Worm (Caenorhabditis elegans) whole organism, mixed stage, embryonic: ENCODE measurements around the gene C42D8.1.

Source experiments
- pha-4 ChIP-seq: fragments of 150-350 bp; optimal IDR thresholded peaks from 2 replicates; lab custom pipeline; 2018; ENCODE audit warnings: missing biosample characterization, missing genetic modification reagents, missing genetic modification characterization
- unc-120 ChIP-seq: sonication (generic microtip); optimal IDR thresholded peaks from 2 replicates; lab custom pipeline; 2017; ENCODE audit warnings: missing genetic modification characterization, missing compliant biosample characterization; ENCODE audit not compliant: poor library complexity, severe bottlenecking
- ztf-11 ChIP-seq: fragments of 150-350 bp; optimal IDR thresholded peaks from 2 replicates; lab custom pipeline; 2014; ENCODE audit warnings: missing biosample characterization, missing genetic modification characterization

DNA sequence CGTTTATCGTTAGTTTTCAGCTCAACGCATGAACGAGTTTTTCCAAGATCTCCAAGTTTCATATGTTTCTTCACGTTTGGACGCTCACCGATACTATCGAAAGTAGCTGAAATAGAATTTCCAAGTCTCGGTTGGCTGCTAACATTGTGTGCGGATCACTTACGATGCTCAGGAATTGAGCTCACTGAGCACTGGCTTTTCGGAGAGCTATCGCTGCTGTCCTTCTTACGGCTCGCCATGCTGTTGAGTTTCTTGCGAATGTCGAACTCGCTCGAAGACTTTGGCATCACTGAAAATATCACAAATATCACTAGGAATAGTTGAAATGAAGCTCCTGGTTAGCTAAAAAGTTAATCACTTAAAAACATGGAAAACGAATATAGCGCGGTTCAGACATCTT lies 42.6 kb downstream of the C42D8.1 start:
- TF ChIP-seq pha-4 (tag; lab: Kevin White, UChicago) (no peak), ztf-11 (no peak), unc-120 (no peak)
